Fruit fly (Drosophila melanogaster) S2 (cell line): ENCODE results near the gene CG15418.

Experiments
- CG8478 ChIP-seq: fragments of >200 bp; optimal IDR thresholded peaks from 2 replicates; lab custom pipeline; 2018
- CTCF ChIP-seq, 2 experiments: fragments of >200 bp; optimal IDR thresholded peaks; 2 replicates each; lab custom pipeline; 2018

dm6 chr2L:3588841-3589240 lies 32.7 kb downstream of the CG15418 start:
- TF ChIP-seq CG8478 (lab: Kevin White, UChicago) (no peak), CTCF (optimal IDR thresholded peaks at IDR 0.05; lab: Kevin White, UChicago) (no peak)
